Fruit fly (Drosophila melanogaster) whole organism, embryonic: Measurements from ENCODE around the gene PolE2.

Experiments
- CG10267 ChIP-seq: fragments of 200-800 bp; sonication (Bioruptor generic); optimal IDR thresholded peaks from 2 replicates; lab custom pipeline; 2018; ENCODE audit warnings: missing biosample characterization, mild to moderate bottlenecking, missing genetic modification characterization, moderate library complexity
- CG11093 ChIP-seq: fragments of 200-800 bp; sonication (Bioruptor generic); IDR thresholded peaks from 3 replicates; pipeline ENCODE4 v1.3.6; 2022; ENCODE audit warnings: missing biosample characterization, missing genetic modification characterization
- CG11504 ChIP-seq: fragments of 200-800 bp; sonication (Bioruptor generic); optimal IDR thresholded peaks from 3 replicates; lab custom pipeline; 2019; ENCODE audit warnings: missing biosample characterization, mild to moderate bottlenecking, missing genetic modification characterization, moderate library complexity
- CG12104 ChIP-seq: fragments of 200-800 bp; sonication (Bioruptor generic); optimal IDR thresholded peaks from 3 replicates; lab custom pipeline; 2016; ENCODE audit warnings: missing biosample characterization, missing genetic modification characterization
- CG12659 ChIP-seq: fragments of 200-800 bp; sonication (Bioruptor generic); optimal IDR thresholded peaks from 3 replicates; lab custom pipeline; 2017; ENCODE audit warnings: mild to moderate bottlenecking, missing biosample characterization, missing genetic modification reagents, missing genetic modification characterization
- CG13424 ChIP-seq: fragments of 200-800 bp; sonication (Bioruptor generic); optimal IDR thresholded peaks from 2 replicates; lab custom pipeline; 2019; ENCODE audit warnings: missing biosample characterization, mild to moderate bottlenecking, missing genetic modification characterization, moderate library complexity
- CG15011 ChIP-seq: fragments of 200-800 bp; sonication (Bioruptor generic); optimal IDR thresholded peaks from 3 replicates; lab custom pipeline; 2018; ENCODE audit warnings: missing biosample characterization, mild to moderate bottlenecking, missing genetic modification characterization
- CG15073 ChIP-seq: fragments of 200-800 bp; sonication (Bioruptor generic); optimal IDR thresholded peaks from 2 replicates; lab custom pipeline; 2016; ENCODE audit warnings: missing biosample characterization, missing genetic modification characterization
- CG15479 ChIP-seq: fragments of 200-800 bp; sonication (Bioruptor generic); optimal IDR thresholded peaks from 3 replicates; lab custom pipeline; 2019; ENCODE audit warnings: missing biosample characterization, mild to moderate bottlenecking, missing genetic modification characterization, moderate library complexity
- CG15601 ChIP-seq: fragments of 200-800 bp; sonication (Bioruptor generic); optimal IDR thresholded peaks from 3 replicates; lab custom pipeline; 2019; ENCODE audit warnings: missing biosample characterization, mild to moderate bottlenecking, missing genetic modification characterization, moderate library complexity
- CG1647 ChIP-seq: fragments of 200-800 bp; sonication (Bioruptor generic); optimal IDR thresholded peaks from 3 replicates; lab custom pipeline; 2016; ENCODE audit warnings: missing biosample characterization, missing genetic modification characterization
- CG17802 ChIP-seq: fragments of 200-800 bp; sonication (Bioruptor generic); optimal IDR thresholded peaks from 2 replicates; lab custom pipeline; 2018; ENCODE audit warnings: missing biosample characterization, mild to moderate bottlenecking, missing genetic modification characterization, moderate library complexity
- CG18011 ChIP-seq: fragments of 200-800 bp; sonication (Bioruptor generic); optimal IDR thresholded peaks from 2 replicates; lab custom pipeline; 2017; ENCODE audit warnings: missing biosample characterization, missing genetic modification characterization, mild to moderate bottlenecking, moderate library complexity, missing genotype
- CG2202 ChIP-seq: fragments of 200-800 bp; sonication (Bioruptor generic); optimal IDR thresholded peaks from 2 replicates; lab custom pipeline; 2018; ENCODE audit warnings: missing biosample characterization, mild to moderate bottlenecking, missing genetic modification characterization
- CG31441 ChIP-seq: fragments of 200-800 bp; sonication (Bioruptor generic); IDR thresholded peaks from 2 replicates; pipeline ENCODE4 v1.3.6; 2022; ENCODE audit warnings: missing biosample characterization, missing genetic modification characterization
- CG3163 ChIP-seq: fragments of 200-800 bp; sonication (Bioruptor generic); optimal IDR thresholded peaks from 3 replicates; lab custom pipeline; 2016; ENCODE audit warnings: missing biosample characterization, missing genetic modification characterization
- CG32767 ChIP-seq: fragments of 200-800 bp; sonication (Bioruptor generic); IDR thresholded peaks from 2 replicates; pipeline ENCODE4 v1.3.6; 2022; ENCODE audit warnings: missing biosample characterization, missing genetic modification characterization
- CG32772 ChIP-seq: fragments of 200-800 bp; sonication (Bioruptor generic); IDR thresholded peaks from 2 replicates; pipeline ENCODE4 v1.3.6; 2022; ENCODE audit warnings: missing biosample characterization, missing genetic modification characterization
- CG4617 ChIP-seq: fragments of 200-800 bp; sonication (Bioruptor generic); optimal IDR thresholded peaks from 3 replicates; lab custom pipeline; 2016; ENCODE audit warnings: missing biosample characterization, missing genetic modification characterization, borderline replicate concordance
- CG5180 ChIP-seq: fragments of 200-800 bp; sonication (Bioruptor generic); optimal IDR thresholded peaks from 3 replicates; lab custom pipeline; 2017; ENCODE audit warnings: missing biosample characterization, missing genetic modification characterization, mild to moderate bottlenecking, moderate library complexity, missing genetic modification reagents
- CG6175 ChIP-seq: fragments of 200-800 bp; sonication (Bioruptor generic); IDR thresholded peaks from 3 replicates; pipeline ENCODE4 v1.3.6; 2022; ENCODE audit warnings: missing biosample characterization, missing genetic modification characterization
- CG6654 ChIP-seq: fragments of 200-800 bp; sonication (Bioruptor generic); optimal IDR thresholded peaks from 2 replicates; lab custom pipeline; 2017; ENCODE audit warnings: missing biosample characterization, mild to moderate bottlenecking, missing genetic modification characterization
- CG6683 ChIP-seq: fragments of 200-800 bp; sonication (Bioruptor generic); optimal IDR thresholded peaks from 2 replicates; lab custom pipeline; 2017; ENCODE audit warnings: missing biosample characterization, mild to moderate bottlenecking, missing genetic modification characterization, missing genetic modification reagents
- CG7839 ChIP-seq: fragments of 200-800 bp; sonication (Bioruptor generic); optimal IDR thresholded peaks from 3 replicates; lab custom pipeline; 2018; ENCODE audit warnings: missing biosample characterization, mild to moderate bottlenecking, missing genetic modification characterization, moderate library complexity
- CG9817 ChIP-seq: fragments of 200-800 bp; sonication (Bioruptor generic); optimal IDR thresholded peaks from 2 replicates; lab custom pipeline; 2018; ENCODE audit warnings: missing biosample characterization, mild to moderate bottlenecking, missing genetic modification characterization, moderate library complexity
- Chrac-16 ChIP-seq: fragments of 200-800 bp; sonication (Bioruptor generic); optimal IDR thresholded peaks from 3 replicates; lab custom pipeline; 2016; ENCODE audit warnings: missing biosample characterization, missing genetic modification characterization
- CoRest ChIP-seq: fragments of 200-800 bp; sonication (Bioruptor generic); optimal IDR thresholded peaks from 3 replicates; lab custom pipeline; 2018; ENCODE audit warnings: missing biosample characterization, mild to moderate bottlenecking, missing genetic modification characterization, moderate library complexity
- D19A ChIP-seq: fragments of 200-800 bp; optimal IDR thresholded peaks from 3 replicates; lab custom pipeline; 2019; ENCODE audit warnings: missing biosample characterization, mild to moderate bottlenecking, missing genetic modification characterization, moderate library complexity
- Dad ChIP-seq: fragments of 200-800 bp; sonication (Bioruptor generic); optimal IDR thresholded peaks from 3 replicates; lab custom pipeline; 2016; ENCODE audit warnings: missing biosample characterization, missing genetic modification characterization
- HLH54F ChIP-seq: fragments of 200-800 bp; sonication (Bioruptor generic); optimal IDR thresholded peaks from 3 replicates; lab custom pipeline; 2016; ENCODE audit warnings: missing biosample characterization, missing genetic modification characterization
- Hey ChIP-seq: fragments of 200-800 bp; sonication (Bioruptor generic); optimal IDR thresholded peaks from 3 replicates; lab custom pipeline; 2018; ENCODE audit warnings: missing biosample characterization, mild to moderate bottlenecking, missing genetic modification characterization
- Kr ChIP-seq: fragments of 200-800 bp; sonication (Bioruptor generic); optimal IDR thresholded peaks from 2 replicates; lab custom pipeline; 2017; ENCODE audit warnings: missing biosample characterization, mild to moderate bottlenecking, missing genetic modification characterization
- Lhr ChIP-seq: fragments of 200-800 bp; sonication (Bioruptor generic); optimal IDR thresholded peaks from 3 replicates; lab custom pipeline; 2017; ENCODE audit warnings: mild to moderate bottlenecking, missing biosample characterization, missing genetic modification reagents, missing genetic modification characterization
- Lpt ChIP-seq: fragments of >200 bp; optimal IDR thresholded peaks from 2 replicates; lab custom pipeline; 2018; ENCODE audit warnings: missing biosample characterization, missing genetic modification characterization
- Max ChIP-seq: fragments of 200-800 bp; sonication (Bioruptor generic); optimal IDR thresholded peaks from 2 replicates; lab custom pipeline; 2016; ENCODE audit warnings: missing biosample characterization, mild to moderate bottlenecking, missing genetic modification characterization
- Mrtf ChIP-seq: fragments of 200-800 bp; sonication (Bioruptor generic); IDR thresholded peaks from 3 replicates; pipeline ENCODE4 v1.3.6; 2022; ENCODE audit warnings: missing biosample characterization, missing genetic modification characterization
- Stat92E ChIP-seq, 3 experiments: fragments of >200 bp in 2 of 3; fragments of 200-800 bp in 1 of 3; sonication (Bioruptor generic) in 1 of 3; optimal IDR thresholded peaks; 2 replicates each; lab custom pipeline; 2017 to 2019; ENCODE audit warnings: missing biosample characterization in 3 of 3, missing genetic modification characterization in 3 of 3, mild to moderate bottlenecking in 1 of 3, moderate library complexity in 1 of 3
- ap ChIP-seq: fragments of 200-800 bp; sonication (Bioruptor generic); IDR thresholded peaks from 2 replicates; pipeline ENCODE4 v1.3.6; 2022; ENCODE audit warnings: missing biosample characterization, missing genetic modification characterization
- ash1 ChIP-seq: fragments of 200-800 bp; sonication (Bioruptor generic); optimal IDR thresholded peaks from 2 replicates; lab custom pipeline; 2018; ENCODE audit warnings: missing biosample characterization, mild to moderate bottlenecking, missing genetic modification characterization
- bsh ChIP-seq, 2 experiments: fragments of 200-800 bp; sonication (Bioruptor generic); optimal IDR thresholded peaks; 2 replicates each; lab custom pipeline; 2017 to 2018; ENCODE audit warnings: mild to moderate bottlenecking in 2 of 2, missing biosample characterization in 2 of 2, missing genetic modification characterization in 2 of 2, moderate library complexity in 1 of 2
- chif ChIP-seq, 2 experiments: fragments of 200-800 bp; sonication (Bioruptor generic); optimal IDR thresholded peaks; 3 replicates each; lab custom pipeline; 2016; ENCODE audit warnings: missing biosample characterization in 2 of 2, missing genetic modification characterization in 2 of 2
- crc ChIP-seq: fragments of 200-800 bp; sonication (Bioruptor generic); optimal IDR thresholded peaks from 2 replicates; lab custom pipeline; 2016; ENCODE audit warnings: missing biosample characterization, missing genetic modification characterization
- dimm ChIP-seq: fragments of 200-800 bp; sonication (Bioruptor generic); IDR thresholded peaks from 2 replicates; pipeline ENCODE4 v1.3.6; 2022; ENCODE audit warnings: missing biosample characterization, missing genetic modification characterization
- dysf ChIP-seq: fragments of 200-800 bp; sonication (Bioruptor generic); IDR thresholded peaks from 3 replicates; pipeline ENCODE4 v1.3.6; 2022; ENCODE audit warnings: missing biosample characterization, missing genetic modification characterization
- fu2 ChIP-seq: fragments of 200-800 bp; sonication (Bioruptor generic); optimal IDR thresholded peaks from 2 replicates; lab custom pipeline; 2016; ENCODE audit warnings: missing biosample characterization, missing genetic modification characterization
- gsb-n ChIP-seq: fragments of 200-800 bp; sonication (Bioruptor generic); optimal IDR thresholded peaks from 3 replicates; lab custom pipeline; 2018; ENCODE audit warnings: missing biosample characterization, mild to moderate bottlenecking, missing genetic modification characterization
- pros ChIP-seq: fragments of 200-800 bp; sonication (Bioruptor generic); optimal IDR thresholded peaks from 3 replicates; lab custom pipeline; 2019; ENCODE audit warnings: missing biosample characterization, mild to moderate bottlenecking, missing genetic modification characterization, moderate library complexity
- slp2 ChIP-seq: fragments of 200-800 bp; sonication (Bioruptor generic); optimal IDR thresholded peaks from 2 replicates; lab custom pipeline; 2016; ENCODE audit warnings: missing biosample characterization, missing genetic modification characterization
- sqz ChIP-seq: fragments of 200-800 bp; sonication (Bioruptor generic); optimal IDR thresholded peaks from 3 replicates; lab custom pipeline; 2018; ENCODE audit warnings: missing biosample characterization, mild to moderate bottlenecking, missing genetic modification characterization
- wor ChIP-seq: fragments of 200-800 bp; sonication (Bioruptor generic); IDR thresholded peaks from 2 replicates; pipeline ENCODE4 v1.3.6; 2022; ENCODE audit warnings: missing biosample characterization, missing genetic modification characterization
- yki ChIP-seq: fragments of >200 bp; optimal IDR thresholded peaks from 3 replicates; lab custom pipeline; 2018

The PolE2 gene

DNA sequence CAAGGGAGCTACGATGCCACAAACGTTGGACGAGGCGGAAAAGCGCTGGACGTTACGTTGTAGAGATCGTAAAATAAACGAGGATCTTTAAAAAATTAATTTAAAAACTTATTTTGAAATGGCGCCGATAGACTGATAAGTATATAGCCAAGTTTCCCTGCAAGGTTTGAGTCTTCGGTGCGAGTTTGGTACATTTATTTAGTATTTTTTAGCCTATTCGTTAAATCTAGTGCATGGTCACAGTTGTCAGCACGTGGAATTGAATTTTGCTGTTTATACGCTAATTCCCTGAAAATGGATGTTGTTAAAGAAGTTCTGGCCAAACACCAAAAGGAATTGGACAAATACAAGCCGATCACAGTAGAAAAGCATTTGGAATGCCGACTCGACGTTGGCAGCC lies 2.1 kb upstream of the PolE2 start, which contains the start of gene CG32409 (continued):
- TF ChIP-seq CG32772 (GFP tag; lab: Robert Waterston, UW) (no peak), Lhr (GFP tag; lab: Kevin White, UChicago) (peak; percentile 72), CG31441 (GFP tag; lab: Robert Waterston, UW) (no peak), CG5180 (no peak), CG9817 (tag; lab: Kevin White, UChicago) (no peak), HLH54F (no peak), CG6654 (GFP tag; lab: Kevin White, UChicago) (no peak), Stat92E (GFP tag; optimal IDR thresholded peaks at IDR 0.05; lab: Kevin White, UChicago) (peak in 1 of 3 experiments; percentile 62), CG6175 (no peak), CG11093 (GFP tag; lab: Robert Waterston, UW) (no peak), Kr (GFP tag; lab: Kevin White, UChicago) (no peak), CG18011 (no peak), bsh (GFP tag; optimal IDR thresholded peaks at IDR 0.05; lab: Kevin White, UChicago) (no peak), Chrac-16 (no peak), slp2 (GFP tag; lab: Kevin White, UChicago) (no peak), Hey (tag; lab: Kevin White, UChicago) (no peak), CG15479 (GFP tag; lab: Kevin White, UChicago) (no peak), CG15073 (GFP tag; lab: Kevin White, UChicago) (no peak), CG11504 (no peak), CG10267 (no peak), Max (GFP tag; lab: Kevin White, UChicago) (peak; percentile 96), gsb-n (tag; lab: Kevin White, UChicago) (no peak), CG13424 (tag; lab: Kevin White, UChicago) (no peak), CG6683 (no peak), CG12659 (GFP tag; lab: Kevin White, UChicago) (no peak), CG12104 (GFP tag; lab: Kevin White, UChicago) (no peak), CG2202 (tag; lab: Kevin White, UChicago) (no peak), pros (GFP tag; lab: Kevin White, UChicago) (no peak), yki (lab: Kevin White, UChicago) (no peak), D19A (no peak), CG15601 (no peak), crc (GFP tag; lab: Kevin White, UChicago) (no peak), CG32767 (GFP tag; lab: Robert Waterston, UW) (no peak), ash1 (GFP tag; lab: Kevin White, UChicago) (no peak), CG17802 (no peak), chif (GFP tag; optimal IDR thresholded peaks at IDR 0.05; lab: Kevin White, UChicago) (peak in 1 of 2 experiments; percentile 14), CoRest (tag; lab: Kevin White, UChicago) (no peak), CG1647 (GFP tag; lab: Kevin White, UChicago) (no peak), CG3163 (GFP tag; lab: Kevin White, UChicago) (no peak), dysf (GFP tag; lab: Robert Waterston, UW) (no peak), dimm (GFP tag; lab: Robert Waterston, UW) (no peak), sqz (GFP tag; lab: Kevin White, UChicago) (no peak), fu2 (GFP tag; lab: Kevin White, UChicago) (no peak), CG4617 (GFP tag; lab: Kevin White, UChicago) (peak; percentile 28), Dad (GFP tag; lab: Kevin White, UChicago) (no peak), CG7839 (tag; lab: Kevin White, UChicago) (no peak), Mrtf (no peak), ap (GFP tag; lab: Robert Waterston, UW) (no peak), wor (GFP tag; lab: Robert Waterston, UW) (no peak), Lpt (GFP tag; lab: Kevin White, UChicago) (no peak), CG15011 (GFP tag; lab: Kevin White, UChicago) (no peak)
